Worm (Caenorhabditis elegans): ENCODE data around the gene dpy-31.

DNA sequence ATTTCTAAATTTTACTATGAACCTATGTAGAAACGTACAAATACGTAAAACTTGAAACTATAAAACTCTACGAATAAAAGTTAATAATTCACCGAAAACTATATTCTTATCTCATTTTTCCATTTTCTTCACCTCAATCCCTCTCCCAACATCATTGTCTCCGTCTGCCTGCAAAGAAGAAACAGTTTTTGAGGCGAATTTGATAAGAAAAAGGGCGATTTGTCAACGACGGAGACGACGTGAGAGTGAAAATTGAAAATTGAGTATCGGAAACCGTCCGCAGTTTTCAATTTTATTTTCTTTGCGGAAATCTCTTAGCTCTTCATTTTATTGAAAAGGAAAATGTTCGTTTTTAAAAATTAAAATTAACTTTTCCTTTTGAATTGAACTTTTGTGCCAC lies 10.0 kb downstream of the dpy-31 start:
- TF ChIP-seq snpc-1.1 (tag; optimal IDR thresholded peaks at IDR 0.05; ENCODE audit: insufficient read depth) (no peak), ztf-28 (GFP tag; IDR thresholded peaks at IDR 0.05) (no peak), unc-62 (GFP tag; optimal IDR thresholded peaks at IDR 0.05) (no peak), xnd-1 (tag; optimal IDR thresholded peaks at IDR 0.05) (no peak), ceh-58 (GFP tag; IDR thresholded peaks at IDR 0.05) (no peak), Y53G8AR.9 (GFP tag; conservative IDR thresholded peaks at IDR 0.05) (no peak), somi-1 (GFP tag; optimal IDR thresholded peaks at IDR 0.05) (no peak), lir-1 (GFP tag; conservative IDR thresholded peaks at IDR 0.05) (no peak), tlf-1 (GFP tag; optimal IDR thresholded peaks at IDR 0.05) (no peak), C06A6.2 (GFP tag; conservative IDR thresholded peaks at IDR 0.05) (no peak)
